Worm (Caenorhabditis elegans) whole organism, L4/young adult: ENCODE data around the gene Y54F10AM.8.

Source experiments
- W03F9.2 ChIP-seq: fragments of 150-350 bp; optimal IDR thresholded peaks from 2 replicates; lab custom pipeline; 2014; ENCODE audit warnings: missing biosample characterization, missing genetic modification characterization
- dao-5 ChIP-seq: sonication (generic microtip); optimal IDR thresholded peaks from 2 replicates; lab custom pipeline; 2016; ENCODE audit warnings: missing genotype, missing genetic modification characterization, moderate library complexity, missing compliant biosample characterization
- him-1 ChIP-seq: sonication (generic microtip); optimal IDR thresholded peaks from 2 replicates; lab custom pipeline; 2016; ENCODE audit warnings: missing genotype, missing genetic modification reagents, missing genetic modification characterization, missing compliant biosample characterization

ce11 chrIII:2477303-2477702, 30.5 kb downstream of the Y54F10AM.8 start:
- TF ChIP-seq dao-5, result no peak
- no peak for TF ChIP-seq him-1
- no peak for TF ChIP-seq W03F9.2 (tag; lab: Kevin White, UChicago)
